Worm (Caenorhabditis elegans) whole organism, L2 larva: ENCODE data around the gene saeg-1.
A peak's percentile ranks its signal among the peaks of the same experiment; 100 is the strongest.

Experiments used
- C34F6.9 ChIP-seq: fragments of 150-350 bp; optimal IDR thresholded peaks from 2 replicates; lab custom pipeline; 2014; ENCODE audit warnings: missing biosample characterization, missing genetic modification characterization
- F13H6.1 ChIP-seq: sonication (generic microtip); optimal IDR thresholded peaks from 2 replicates; lab custom pipeline; 2016; ENCODE audit warnings: missing genetic modification characterization, missing compliant biosample characterization
- R02D3.7 ChIP-seq: fragments of 150-350 bp; optimal IDR thresholded peaks from 2 replicates; lab custom pipeline; 2014; ENCODE audit warnings: missing biosample characterization, missing genetic modification characterization
- Y55F3AM.14 ChIP-seq: fragments of 200-800 bp; sonication (Bioruptor generic); optimal IDR thresholded peaks from 2 replicates; lab custom pipeline; 2018; ENCODE audit warnings: mild to moderate bottlenecking, missing genetic modification characterization, missing compliant biosample characterization
- ZK546.5 ChIP-seq: sonication (generic microtip); optimal IDR thresholded peaks from 2 replicates; lab custom pipeline; 2017; ENCODE audit warnings: missing biosample characterization, missing genetic modification characterization
- alr-1 ChIP-seq: fragments of 150-350 bp; optimal IDR thresholded peaks from 2 replicates; lab custom pipeline; 2014; ENCODE audit warnings: missing biosample characterization, missing genetic modification characterization
- blmp-1 ChIP-seq: sonication (generic microtip); optimal IDR thresholded peaks from 2 replicates; lab custom pipeline; 2017; ENCODE audit warnings: missing genetic modification characterization, mild to moderate bottlenecking, missing compliant biosample characterization, antibody characterized with exemption, moderate library complexity; ENCODE audit not compliant: insufficient read depth
- ceh-16 ChIP-seq: fragments of 150-350 bp; optimal IDR thresholded peaks from 2 replicates; lab custom pipeline; 2014; ENCODE audit warnings: missing biosample characterization, missing genetic modification characterization
- ceh-82 ChIP-seq: fragments of 150-350 bp; optimal IDR thresholded peaks from 2 replicates; lab custom pipeline; 2014; ENCODE audit warnings: missing biosample characterization, missing genetic modification characterization
- dmd-4 ChIP-seq: sonication (generic microtip); optimal IDR thresholded peaks from 2 replicates; lab custom pipeline; 2017; ENCODE audit warnings: missing biosample characterization, missing genetic modification characterization
- egl-27 ChIP-seq: sonication (generic microtip); optimal IDR thresholded peaks from 3 replicates; lab custom pipeline; 2017; ENCODE audit warnings: missing biosample characterization, missing genetic modification reagents, missing genetic modification characterization
- elt-1 ChIP-seq: fragments of 150-350 bp; optimal IDR thresholded peaks from 2 replicates; lab custom pipeline; 2014; ENCODE audit warnings: missing biosample characterization, missing genetic modification characterization
- fos-1 ChIP-seq: fragments of 150-350 bp; optimal IDR thresholded peaks from 2 replicates; lab custom pipeline; 2014; ENCODE audit warnings: missing biosample characterization, missing genetic modification characterization
- gmeb-1 ChIP-seq: fragments of 150-350 bp; optimal IDR thresholded peaks from 2 replicates; lab custom pipeline; 2014; ENCODE audit warnings: missing biosample characterization, missing genetic modification characterization
- lin-11 ChIP-seq: fragments of 150-350 bp; sonication (generic microtip); optimal IDR thresholded peaks from 2 replicates; lab custom pipeline; 2014; ENCODE audit warnings: missing biosample characterization, missing genetic modification characterization, inconsistent platforms, mixed read lengths
- lin-13 ChIP-seq: fragments of 150-350 bp; optimal IDR thresholded peaks from 2 replicates; lab custom pipeline; 2014; ENCODE audit warnings: missing biosample characterization, missing genetic modification reagents, missing genetic modification characterization
- lin-39 ChIP-seq: fragments of 150-350 bp; optimal IDR thresholded peaks from 2 replicates; lab custom pipeline; 2014; ENCODE audit warnings: missing biosample characterization, missing genetic modification reagents, missing genetic modification characterization
- lsy-2 ChIP-seq, 2 experiments: fragments of 150-350 bp in 1 of 2; sonication (generic microtip) in 1 of 2; optimal IDR thresholded peaks; 2 replicates each; lab custom pipeline; 2014 to 2017; ENCODE audit warnings: missing biosample characterization in 2 of 2, missing genetic modification characterization in 2 of 2
- mab-5 ChIP-seq: fragments of 150-350 bp; optimal IDR thresholded peaks from 2 replicates; lab custom pipeline; 2014; ENCODE audit warnings: missing biosample characterization, missing genetic modification characterization
- mbf-1 ChIP-seq: sonication (generic microtip); optimal IDR thresholded peaks from 2 replicates; lab custom pipeline; 2017; ENCODE audit warnings: missing biosample characterization, missing genetic modification characterization
- mdl-1 ChIP-seq, 2 experiments: fragments of 150-350 bp in 1 of 2; sonication (generic microtip) in 1 of 2; optimal IDR thresholded peaks; 2 replicates each; lab custom pipeline; 2017; ENCODE audit warnings: missing biosample characterization in 2 of 2, missing genetic modification characterization in 2 of 2
- nhr-10 ChIP-seq: sonication (generic microtip); optimal IDR thresholded peaks from 2 replicates; lab custom pipeline; 2017; ENCODE audit warnings: missing biosample characterization, missing genetic modification characterization
- nhr-11 ChIP-seq: fragments of 150-350 bp; optimal IDR thresholded peaks from 2 replicates; lab custom pipeline; 2014; ENCODE audit warnings: missing biosample characterization, missing genetic modification characterization
- nhr-12 ChIP-seq: fragments of 150-350 bp; optimal IDR thresholded peaks from 2 replicates; lab custom pipeline; 2014; ENCODE audit warnings: missing biosample characterization, missing genetic modification characterization
- nhr-129 ChIP-seq: fragments of 150-350 bp; optimal IDR thresholded peaks from 2 replicates; lab custom pipeline; 2014; ENCODE audit warnings: missing biosample characterization, missing genetic modification characterization
- nhr-21 ChIP-seq: fragments of 150-350 bp; optimal IDR thresholded peaks from 2 replicates; lab custom pipeline; 2014; ENCODE audit warnings: missing biosample characterization, missing genetic modification characterization
- nhr-23 ChIP-seq: fragments of 150-350 bp; optimal IDR thresholded peaks from 2 replicates; lab custom pipeline; 2014; ENCODE audit warnings: missing biosample characterization, missing genetic modification reagents, missing genetic modification characterization
- nhr-237 ChIP-seq: fragments of 150-350 bp; optimal IDR thresholded peaks from 2 replicates; lab custom pipeline; 2014; ENCODE audit warnings: missing biosample characterization, missing genetic modification characterization
- nhr-25 ChIP-seq: fragments of 150-350 bp; sonication (generic microtip); optimal IDR thresholded peaks from 3 replicates; lab custom pipeline; 2014; ENCODE audit warnings: missing biosample characterization, missing genetic modification characterization
- nhr-77 ChIP-seq: fragments of 150-350 bp; optimal IDR thresholded peaks from 2 replicates; lab custom pipeline; 2014; ENCODE audit warnings: missing biosample characterization, missing genetic modification characterization
- sem-4 ChIP-seq: fragments of 150-350 bp; optimal IDR thresholded peaks from 2 replicates; lab custom pipeline; 2014; ENCODE audit warnings: missing biosample characterization, missing genetic modification reagents, missing genetic modification characterization
- skn-1 ChIP-seq: sonication (generic microtip); optimal IDR thresholded peaks from 2 replicates; lab custom pipeline; 2017; ENCODE audit warnings: missing biosample characterization, missing genetic modification characterization
- sma-3 ChIP-seq: sonication (generic microtip); optimal IDR thresholded peaks from 2 replicates; lab custom pipeline; 2016; ENCODE audit warnings: missing genetic modification reagents, missing genetic modification characterization, missing compliant biosample characterization
- sma-9 ChIP-seq, 2 experiments: fragments of 150-350 bp in 1 of 2; sonication (generic microtip) in 1 of 2; optimal IDR thresholded peaks; 2 replicates each; lab custom pipeline; 2014 to 2016; ENCODE audit warnings: missing genetic modification characterization in 2 of 2, mild to moderate bottlenecking in 1 of 2, missing biosample characterization in 1 of 2, missing compliant biosample characterization in 1 of 2, missing genetic modification reagents in 1 of 2, moderate library complexity in 1 of 2
- snpc-4 ChIP-seq: fragments of 150-350 bp; optimal IDR thresholded peaks from 2 replicates; lab custom pipeline; 2014; ENCODE audit warnings: missing biosample characterization, missing genetic modification characterization
- unc-39 ChIP-seq: fragments of 150-350 bp; optimal IDR thresholded peaks from 2 replicates; lab custom pipeline; 2014; ENCODE audit warnings: missing biosample characterization, missing genetic modification characterization
- unc-55 ChIP-seq: fragments of 150-350 bp; sonication (generic microtip); optimal IDR thresholded peaks from 3 replicates; lab custom pipeline; 2014; ENCODE audit warnings: missing biosample characterization, missing genetic modification reagents, missing genetic modification characterization
- unc-62 ChIP-seq: fragments of 150-350 bp; optimal IDR thresholded peaks from 2 replicates; lab custom pipeline; 2014; ENCODE audit warnings: missing biosample characterization, missing genetic modification reagents, missing genetic modification characterization
- ztf-11 ChIP-seq: sonication (generic microtip); optimal IDR thresholded peaks from 2 replicates; lab custom pipeline; 2017; ENCODE audit warnings: missing biosample characterization, missing genetic modification characterization
- ztf-4 ChIP-seq: fragments of 150-350 bp; optimal IDR thresholded peaks from 2 replicates; lab custom pipeline; 2014; ENCODE audit warnings: missing biosample characterization, missing genetic modification characterization

Gene saeg-1

ce11 chrV:10886405-10886887 lies 20.9 kb upstream of the saeg-1 start, which contains the start of gene F32D8.3:
Gene F32D8.3 (plus strand): TSS chrV:10886837.
- TF ChIP-seq blmp-1 (tag; lab: Kevin White, UChicago) (peak; percentile 71), sma-9 (GFP tag; optimal IDR thresholded peaks at IDR 0.05; lab: Kevin White, UChicago) (peak; percentile 16), sma-9 (tag; optimal IDR thresholded peaks at IDR 0.05; lab: Kevin White, UChicago) (no peak), nhr-25 (tag; lab: Kevin White, UChicago) (peak; percentile 19), ztf-4 (tag; lab: Kevin White, UChicago) (no peak), ceh-82 (tag; lab: Kevin White, UChicago) (no peak), nhr-21 (tag; lab: Kevin White, UChicago) (peak; percentile 39)
- TF ChIP-seq, all 48 proteins: peak for 4

- no peak for TF ChIP-seq snpc-4 (tag; lab: Kevin White, UChicago)
- TF ChIP-seq, all 48 proteins: peak for 0
Observed at ce11 chrV:10883478-10883877, 18.0 kb upstream of the saeg-1 start, which contains the start of gene F32D8.2. Gene F32D8.2 (plus strand): TSS chrV:10883778.

- TF ChIP-seq gmeb-1 (tag; lab: Kevin White, UChicago) (no peak), sma-3 (GFP tag; lab: Kevin White, UChicago) (no peak), ztf-11 (no peak), sem-4 (tag; lab: Kevin White, UChicago) (no peak), C34F6.9 (tag; lab: Kevin White, UChicago) (no peak), snpc-4 (tag; lab: Kevin White, UChicago) (no peak), nhr-10 (tag; lab: Kevin White, UChicago) (no peak), egl-27 (tag; lab: Kevin White, UChicago) (no peak), unc-39 (tag; lab: Kevin White, UChicago) (no peak), elt-1 (no peak), unc-55 (GFP tag; lab: Kevin White, UChicago) (no peak), alr-1 (tag; lab: Kevin White, UChicago) (no peak), ztf-4 (tag; lab: Kevin White, UChicago) (no peak), nhr-11 (tag; lab: Kevin White, UChicago) (no peak), lsy-2 (tag; optimal IDR thresholded peaks at IDR 0.05; lab: Kevin White, UChicago) (no peak), F13H6.1 (no peak)
Observed at ce11 chrV:10880138-10880882, 14.8 kb upstream of the saeg-1 start, which contains the start of gene F32D8.1. Gene F32D8.1 (plus strand): TSS chrV:10880832.

- TF ChIP-seq ztf-4 (tag; lab: Kevin White, UChicago) (no peak), unc-62 (GFP tag; lab: Kevin White, UChicago) (no peak), nhr-77 (no peak), elt-1 (no peak), sem-4 (tag; lab: Kevin White, UChicago) (no peak), dmd-4 (tag; lab: Kevin White, UChicago) (no peak), lin-39 (tag; lab: Kevin White, UChicago) (no peak), C34F6.9 (tag; lab: Kevin White, UChicago) (peak; percentile 1), nhr-11 (tag; lab: Kevin White, UChicago) (no peak), skn-1 (no peak), sma-9 (GFP tag; optimal IDR thresholded peaks at IDR 0.05; lab: Kevin White, UChicago) (peak; percentile 71), sma-9 (tag; optimal IDR thresholded peaks at IDR 0.05; lab: Kevin White, UChicago) (no peak), nhr-237 (tag; lab: Kevin White, UChicago) (no peak), nhr-25 (tag; lab: Kevin White, UChicago) (no peak), mdl-1 (tag; optimal IDR thresholded peaks at IDR 0.05; lab: Kevin White, UChicago) (no peak), lsy-2 (tag; optimal IDR thresholded peaks at IDR 0.05; lab: Kevin White, UChicago) (peak in 1 of 2 experiments; percentile 7), gmeb-1 (tag; lab: Kevin White, UChicago) (peak; percentile 19), nhr-12 (tag; lab: Kevin White, UChicago) (no peak), unc-39 (tag; lab: Kevin White, UChicago) (no peak), sma-3 (GFP tag; lab: Kevin White, UChicago) (peak; percentile 12), mab-5 (tag; lab: Kevin White, UChicago) (no peak), nhr-23 (tag; lab: Kevin White, UChicago) (no peak), Y55F3AM.14 (no peak), nhr-129 (tag; lab: Kevin White, UChicago) (peak; percentile 13), ceh-16 (tag; lab: Kevin White, UChicago) (no peak), ztf-11 (no peak), nhr-21 (tag; lab: Kevin White, UChicago) (peak; percentile 9), alr-1 (tag; lab: Kevin White, UChicago) (no peak), unc-55 (GFP tag; lab: Kevin White, UChicago) (no peak), R02D3.7 (tag; lab: Kevin White, UChicago) (no peak), F13H6.1 (peak; percentile 6), fos-1 (tag; lab: Kevin White, UChicago) (peak; percentile 86), mbf-1 (tag; lab: Kevin White, UChicago) (no peak), egl-27 (tag; lab: Kevin White, UChicago) (no peak), lin-13 (GFP tag; lab: Kevin White, UChicago) (no peak), lin-11 (tag; lab: Kevin White, UChicago) (no peak), ZK546.5 (tag; lab: Kevin White, UChicago) (no peak)
Observed at ce11 chrV:10877808-10878600, 12.5 kb upstream of the saeg-1 start.
